Worm (Caenorhabditis elegans): ENCODE measurements around the gene K09A9.8.

Gene K09A9.8

ce11 chrX:15597077-15597476, at the start of gene K09A9.8:
TSS of gene K09A9.8 (minus strand) at chrX:15597177.
- TF ChIP-seq B0310.2 (tag; optimal IDR thresholded peaks at IDR 0.05): no peak
- no peak for TF ChIP-seq hmg-4 (GFP tag; optimal IDR thresholded peaks at IDR 0.05)
- TF ChIP-seq ceh-13 (GFP tag; optimal IDR thresholded peaks at IDR 0.05): no peak
- no peak for TF ChIP-seq tra-4 (tag; optimal IDR thresholded peaks at IDR 0.05)
- TF ChIP-seq ama-1 (optimal IDR thresholded peaks at IDR 0.05): no peak
- no peak for TF ChIP-seq tbx-37 (GFP tag; conservative IDR thresholded peaks at IDR 0.05)
- TF ChIP-seq sea-1 (GFP tag; conservative IDR thresholded peaks at IDR 0.05): no peak
- no peak for TF ChIP-seq scrt-1 (GFP tag; IDR thresholded peaks at IDR 0.05)
- no peak for TF ChIP-seq flt-1 (GFP tag; IDR thresholded peaks at IDR 0.05)
- no peak for TF ChIP-seq F13C5.2 (tag; optimal IDR thresholded peaks at IDR 0.05)
- no peak for TF ChIP-seq ceh-36 (tag; optimal IDR thresholded peaks at IDR 0.05)
- TF ChIP-seq aly-1 (tag; optimal IDR thresholded peaks at IDR 0.05): no peak

ce11 chrX:15642638-15643037, 45.7 kb upstream of the K09A9.8 start, which contains the start of gene H08J19.1:
TSS of gene H08J19.1 (plus strand) at chrX:15642938.
- TF ChIP-seq flt-1 (GFP tag; IDR thresholded peaks at IDR 0.05) (no peak), hmg-4 (GFP tag; optimal IDR thresholded peaks at IDR 0.05) (no peak), tbx-11 (GFP tag; IDR thresholded peaks at IDR 0.05) (no peak), tra-4 (tag; optimal IDR thresholded peaks at IDR 0.05) (no peak), tbx-37 (GFP tag; conservative IDR thresholded peaks at IDR 0.05) (no peak), hnd-1 (tag; optimal IDR thresholded peaks at IDR 0.05) (no peak), sea-1 (GFP tag; conservative IDR thresholded peaks at IDR 0.05) (no peak), hmbx-1 (tag; optimal IDR thresholded peaks at IDR 0.05) (no peak)

ce11 chrX:15641380-15641779, 44.4 kb upstream of the K09A9.8 start:
- TF ChIP-seq flt-1 (GFP tag; IDR thresholded peaks at IDR 0.05): no peak
- no peak for TF ChIP-seq sea-1 (GFP tag; conservative IDR thresholded peaks at IDR 0.05)
- TF ChIP-seq aly-1 (tag; optimal IDR thresholded peaks at IDR 0.05): no peak
- TF ChIP-seq ceh-36 (tag; optimal IDR thresholded peaks at IDR 0.05): no peak
- no peak for TF ChIP-seq hnd-1 (tag; optimal IDR thresholded peaks at IDR 0.05)

ce11 chrX:15640603-15641002, 43.6 kb upstream of the K09A9.8 start, which contains the start of gene K09E9.7:
TSS of gene K09E9.7 (plus strand) at chrX:15640903.
- TF ChIP-seq ama-1 (optimal IDR thresholded peaks at IDR 0.05): no peak
- no peak for TF ChIP-seq hmg-4 (GFP tag; optimal IDR thresholded peaks at IDR 0.05)
- TF ChIP-seq flt-1 (GFP tag; IDR thresholded peaks at IDR 0.05): no peak
- no peak for TF ChIP-seq F13C5.2 (tag; optimal IDR thresholded peaks at IDR 0.05)
- TF ChIP-seq scrt-1 (GFP tag; IDR thresholded peaks at IDR 0.05): no peak
- no peak for TF ChIP-seq tbx-11 (GFP tag; IDR thresholded peaks at IDR 0.05)
- TF ChIP-seq tra-4 (tag; optimal IDR thresholded peaks at IDR 0.05): no peak
- TF ChIP-seq aly-1 (tag; optimal IDR thresholded peaks at IDR 0.05): no peak
- no peak for TF ChIP-seq ets-7 (tag; optimal IDR thresholded peaks at IDR 0.05)

- TF ChIP-seq pes-1 (GFP tag; IDR thresholded peaks at IDR 0.05) (no peak), hmbx-1 (tag; optimal IDR thresholded peaks at IDR 0.05) (no peak), tbx-37 (GFP tag; conservative IDR thresholded peaks at IDR 0.05) (no peak), hmg-4 (GFP tag; optimal IDR thresholded peaks at IDR 0.05) (no peak), tra-4 (tag; optimal IDR thresholded peaks at IDR 0.05) (no peak)
Observed at ce11 chrX:15633964-15634363, 37.0 kb upstream of the K09A9.8 start.

- TF ChIP-seq F13C5.2 (tag; optimal IDR thresholded peaks at IDR 0.05) (peak; percentile 19), tra-4 (tag; optimal IDR thresholded peaks at IDR 0.05) (no peak)
Observed at ce11 chrX:15630790-15631204, 33.8 kb upstream of the K09A9.8 start.

ce11 chrX:15630340-15630739, 33.4 kb upstream of the K09A9.8 start, which contains the start of gene K09E9.4:
TSS of gene K09E9.4 (minus strand) at chrX:15630440.
- no peak for TF ChIP-seq pes-1 (GFP tag; IDR thresholded peaks at IDR 0.05)
- no peak for TF ChIP-seq sea-1 (GFP tag; conservative IDR thresholded peaks at IDR 0.05)
- no peak for TF ChIP-seq tbx-37 (GFP tag; conservative IDR thresholded peaks at IDR 0.05)
- TF ChIP-seq hnd-1 (tag; optimal IDR thresholded peaks at IDR 0.05): no peak
- TF ChIP-seq tbx-11 (GFP tag; IDR thresholded peaks at IDR 0.05): no peak
- TF ChIP-seq F13C5.2 (tag; optimal IDR thresholded peaks at IDR 0.05): no peak
- no peak for TF ChIP-seq ceh-36 (tag; optimal IDR thresholded peaks at IDR 0.05)
- TF ChIP-seq tra-4 (tag; optimal IDR thresholded peaks at IDR 0.05): no peak
- TF ChIP-seq scrt-1 (GFP tag; IDR thresholded peaks at IDR 0.05): no peak
- TF ChIP-seq ets-7 (tag; optimal IDR thresholded peaks at IDR 0.05): no peak

ce11 chrX:15629615-15630014, 32.6 kb upstream of the K09A9.8 start:
- TF ChIP-seq flt-1 (GFP tag; IDR thresholded peaks at IDR 0.05) (no peak), sea-1 (GFP tag; conservative IDR thresholded peaks at IDR 0.05) (no peak), tra-4 (tag; optimal IDR thresholded peaks at IDR 0.05) (no peak), hnd-1 (tag; optimal IDR thresholded peaks at IDR 0.05) (no peak), ets-7 (tag; optimal IDR thresholded peaks at IDR 0.05) (no peak), F13C5.2 (tag; optimal IDR thresholded peaks at IDR 0.05) (no peak)

- TF ChIP-seq hmg-4 (GFP tag; optimal IDR thresholded peaks at IDR 0.05): no peak
- TF ChIP-seq tbx-11 (GFP tag; IDR thresholded peaks at IDR 0.05): no peak
- TF ChIP-seq F13C5.2 (tag; optimal IDR thresholded peaks at IDR 0.05): no peak
- no peak for TF ChIP-seq hnd-1 (tag; optimal IDR thresholded peaks at IDR 0.05)
- no peak for TF ChIP-seq aly-1 (tag; optimal IDR thresholded peaks at IDR 0.05)
- no peak for TF ChIP-seq pes-1 (GFP tag; IDR thresholded peaks at IDR 0.05)
- TF ChIP-seq flt-1 (GFP tag; IDR thresholded peaks at IDR 0.05): no peak
- TF ChIP-seq sea-1 (GFP tag; conservative IDR thresholded peaks at IDR 0.05): no peak
- TF ChIP-seq hmbx-1 (tag; optimal IDR thresholded peaks at IDR 0.05): no peak
- TF ChIP-seq tra-4 (tag; optimal IDR thresholded peaks at IDR 0.05): no peak
- TF ChIP-seq scrt-1 (GFP tag; IDR thresholded peaks at IDR 0.05): no peak
- TF ChIP-seq ceh-36 (tag; optimal IDR thresholded peaks at IDR 0.05): no peak
- no peak for TF ChIP-seq B0310.2 (tag; optimal IDR thresholded peaks at IDR 0.05)
- no peak for TF ChIP-seq ceh-13 (GFP tag; optimal IDR thresholded peaks at IDR 0.05)
Observed at ce11 chrX:15628945-15629344, 32.0 kb upstream of the K09A9.8 start.
